Worm (Caenorhabditis elegans): Measurements from ENCODE around the gene hars-1.

The hars-1 gene

ce11 chrIV:10874527-10874926 is 15.8 kb downstream of the hars-1 start, which contains the start of gene F13E9.12:
F13E9.12 (minus strand) TSS chrIV:10874627.
- TF ChIP-seq F37B4.10 (GFP tag; IDR thresholded peaks at IDR 0.05) = no peak
- no peak for TF ChIP-seq madf-3 (GFP tag; IDR thresholded peaks at IDR 0.05)
- no peak for TF ChIP-seq bed-2 (GFP tag; IDR thresholded peaks at IDR 0.05)
- no peak for TF ChIP-seq ztf-22 (GFP tag; optimal IDR thresholded peaks at IDR 0.05)
- TF ChIP-seq B0035.1 (tag; optimal IDR thresholded peaks at IDR 0.05) = no peak
- TF ChIP-seq F10E7.11 (tag; optimal IDR thresholded peaks at IDR 0.05) = no peak
- TF ChIP-seq rpc-1 (optimal IDR thresholded peaks at IDR 0.05) = no peak
- no peak for TF ChIP-seq rpc-1 (tag; optimal IDR thresholded peaks at IDR 0.05)
- TF ChIP-seq ceh-91 (GFP tag; IDR thresholded peaks at IDR 0.05) = no peak
- no peak for TF ChIP-seq ets-4 (GFP tag; optimal IDR thresholded peaks at IDR 0.05)
- no peak for TF ChIP-seq dpff-1 (tag; optimal IDR thresholded peaks at IDR 0.05)
- TF ChIP-seq nfyb-1 (GFP tag; IDR thresholded peaks at IDR 0.05) = no peak
- TF ChIP-seq ceh-100 (GFP tag; IDR thresholded peaks at IDR 0.05) = no peak
- no peak for TF ChIP-seq sdz-38 (tag; optimal IDR thresholded peaks at IDR 0.05)

ce11 chrIV:10876844-10877243 is 18.1 kb downstream of the hars-1 start, which contains the start of gene fipr-14:
fipr-14 (plus strand) TSS chrIV:10877144.
- TF ChIP-seq Y56A3A.18 (GFP tag; IDR thresholded peaks at IDR 0.05) (no peak), hlh-26 (GFP tag; conservative IDR thresholded peaks at IDR 0.05) (no peak), snpc-1.3 (tag; optimal IDR thresholded peaks at IDR 0.05; ENCODE audit: insufficient read depth) (no peak), F52B5.7 (tag; optimal IDR thresholded peaks at IDR 0.05) (no peak), dpl-1 (GFP tag; optimal IDR thresholded peaks at IDR 0.05) (no peak), attf-5 (GFP tag; optimal IDR thresholded peaks at IDR 0.05) (no peak), C17E4.6 (GFP tag; IDR thresholded peaks at IDR 0.05) (no peak), egl-18 (GFP tag; IDR thresholded peaks at IDR 0.05) (no peak), tbx-9 (tag; optimal IDR thresholded peaks at IDR 0.05; ENCODE audit: borderline replicate concordance) (no peak), Y53F4B.3 (GFP tag; IDR thresholded peaks at IDR 0.05) (no peak), bed-2 (GFP tag; IDR thresholded peaks at IDR 0.05) (no peak), lag-1 (GFP tag; IDR thresholded peaks at IDR 0.05) (no peak), lin-26 (GFP tag; IDR thresholded peaks at IDR 0.05) (no peak), atf-7 (tag; optimal IDR thresholded peaks at IDR 0.05) (no peak), ztf-6 (GFP tag; IDR thresholded peaks at IDR 0.05) (no peak), lin-40 (tag; optimal IDR thresholded peaks at IDR 0.05) (no peak), ztf-28 (GFP tag; IDR thresholded peaks at IDR 0.05) (no peak), ceh-40 (GFP tag; IDR thresholded peaks at IDR 0.05) (no peak)

ce11 chrIV:10879542-10879941 is 20.8 kb downstream of the hars-1 start, which contains the start of gene sdz-13:
sdz-13 (minus strand) TSS chrIV:10879642.
- TF ChIP-seq Y67H2A.10 (GFP tag; conservative IDR thresholded peaks at IDR 0.05) = no peak
- no peak for TF ChIP-seq F49E8.2 (tag; optimal IDR thresholded peaks at IDR 0.05; ENCODE audit: insufficient read depth)
- TF ChIP-seq Y95B8A.8 (GFP tag; IDR thresholded peaks at IDR 0.05) = no peak
- TF ChIP-seq attf-5 (GFP tag; optimal IDR thresholded peaks at IDR 0.05) = no peak
- TF ChIP-seq madf-3 (GFP tag; IDR thresholded peaks at IDR 0.05) = no peak
- no peak for TF ChIP-seq tlf-1 (GFP tag; optimal IDR thresholded peaks at IDR 0.05)
- no peak for TF ChIP-seq zim-3 (tag; optimal IDR thresholded peaks at IDR 0.05)
- no peak for TF ChIP-seq F55B11.4 (tag; optimal IDR thresholded peaks at IDR 0.05; ENCODE audit: borderline replicate concordance, insufficient read depth)
- no peak for TF ChIP-seq lin-26 (GFP tag; IDR thresholded peaks at IDR 0.05)
- no peak for TF ChIP-seq zfh-2 (GFP tag; conservative IDR thresholded peaks at IDR 0.05)
- no peak for TF ChIP-seq snpc-3.4 (tag; optimal IDR thresholded peaks at IDR 0.05)
- TF ChIP-seq F57A8.1 (GFP tag; optimal IDR thresholded peaks at IDR 0.05) = no peak
- TF ChIP-seq mxl-1 (tag; optimal IDR thresholded peaks at IDR 0.05) = no peak
- TF ChIP-seq T07F8.4 (tag; optimal IDR thresholded peaks at IDR 0.05) = no peak
- no peak for TF ChIP-seq aptf-3 (GFP tag; IDR thresholded peaks at IDR 0.05)
- no peak for TF ChIP-seq lag-1 (GFP tag; IDR thresholded peaks at IDR 0.05)
- TF ChIP-seq athp-1 (tag; optimal IDR thresholded peaks at IDR 0.05) = no peak
- TF ChIP-seq Y79H2A.3 (GFP tag; conservative IDR thresholded peaks at IDR 0.05) = no peak

Measured in whole organism, young adult.